Fruit fly (Drosophila melanogaster): ENCODE data around the gene slif.

- no peak for TF ChIP-seq CG15336 (GFP tag; IDR thresholded peaks at IDR 0.05)
- TF ChIP-seq CG1621 (tag; optimal IDR thresholded peaks at IDR 0.05) = no peak
- no peak for TF ChIP-seq CG6276 (GFP tag; optimal IDR thresholded peaks at IDR 0.05)
- no peak for TF ChIP-seq Gug (GFP tag; IDR thresholded peaks at IDR 0.05)
- TF ChIP-seq ss (GFP tag; optimal IDR thresholded peaks at IDR 0.05) = no peak
- TF ChIP-seq CG11762 (GFP tag; optimal IDR thresholded peaks at IDR 0.05; ENCODE audit: insufficient read depth) = no peak
- TF ChIP-seq fd59A (GFP tag; optimal IDR thresholded peaks at IDR 0.05) = no peak
Measured at dm6 chr3L:22898444-22898843, 17.6 kb downstream of the slif start, which contains the start of gene CG11131.
